Worm (Caenorhabditis elegans) whole organism, L4 larva: ENCODE results near the gene otpl-2.

ENCODE experiments used
- D1046.2 ChIP-seq: fragments of 200-800 bp; sonication (Bioruptor generic); IDR thresholded peaks from 2 replicates; pipeline ENCODE4 v1.3.6; 2022; ENCODE audit warnings: missing genetic modification characterization, missing compliant biosample characterization
- F26F4.8 ChIP-seq: fragments of 200-800 bp; sonication (Bioruptor generic); conservative IDR thresholded peaks from 2 replicates; pipeline ENCODE4 v1.3.6; 2022; ENCODE audit warnings: missing genetic modification characterization, missing compliant biosample characterization
- F37D6.2 ChIP-seq: sonication (generic microtip); optimal IDR thresholded peaks from 2 replicates; lab custom pipeline; 2016; ENCODE audit warnings: mild to moderate bottlenecking, missing genetic modification characterization, missing compliant biosample characterization
- F44E2.7 ChIP-seq: fragments of 200-800 bp; sonication (Bioruptor generic); IDR thresholded peaks from 2 replicates; pipeline ENCODE4 v2.1.2; 2022; ENCODE audit warnings: missing genetic modification characterization, missing compliant biosample characterization
- Y48G9A.11 ChIP-seq: fragments of 200-800 bp; sonication (Bioruptor generic); IDR thresholded peaks from 2 replicates; pipeline ENCODE4 v1.3.6; 2022; ENCODE audit warnings: missing genetic modification reagents, missing genetic modification characterization, missing compliant biosample characterization
- arid-1 ChIP-seq: fragments of 200-800 bp; sonication (Bioruptor generic); conservative IDR thresholded peaks from 2 replicates; pipeline ENCODE4 v1.3.6; 2022; ENCODE audit warnings: missing genetic modification reagents, missing genetic modification characterization, missing compliant biosample characterization
- ceh-62 ChIP-seq: sonication (generic microtip); optimal IDR thresholded peaks from 2 replicates; lab custom pipeline; 2017; ENCODE audit warnings: missing biosample characterization, missing genetic modification characterization
- ces-1 ChIP-seq: fragments of 150-350 bp; sonication (generic microtip); optimal IDR thresholded peaks from 4 replicates; lab custom pipeline; 2014; ENCODE audit warnings: missing biosample characterization, missing genetic modification reagents, missing genetic modification characterization
- ctbp-1 ChIP-seq: fragments of 200-800 bp; sonication (Bioruptor generic); IDR thresholded peaks from 2 replicates; pipeline ENCODE4 v1.3.6; 2022; ENCODE audit warnings: missing genetic modification reagents, missing genetic modification characterization, missing compliant biosample characterization
- daf-16 ChIP-seq, 3 experiments: sonication (generic microtip); optimal IDR thresholded peaks; 2 replicates each; lab custom pipeline; 2016 to 2017; ENCODE audit warnings: missing genetic modification characterization in 3 of 3, missing genetic modification reagents in 3 of 3, mild to moderate bottlenecking in 2 of 3, missing compliant biosample characterization in 2 of 3, missing biosample characterization in 1 of 3, moderate library complexity in 1 of 3
- dmd-6 ChIP-seq: fragments of 200-800 bp; sonication (Bioruptor generic); IDR thresholded peaks from 2 replicates; pipeline ENCODE4 v1.3.6; 2022; ENCODE audit warnings: missing genetic modification reagents, missing genetic modification characterization, missing compliant biosample characterization
- dmd-8 ChIP-seq: fragments of 200-800 bp; sonication (Bioruptor generic); IDR thresholded peaks from 2 replicates; pipeline ENCODE4 v1.3.6; 2022; ENCODE audit warnings: missing genetic modification characterization, missing compliant biosample characterization
- dmd-9 ChIP-seq: fragments of 200-800 bp; sonication (Bioruptor generic); IDR thresholded peaks from 2 replicates; pipeline ENCODE4 v1.3.6; 2022; ENCODE audit warnings: missing genetic modification reagents, missing genetic modification characterization, missing compliant biosample characterization
- dpl-1 ChIP-seq: fragments of 150-350 bp; optimal IDR thresholded peaks from 2 replicates; lab custom pipeline; 2014; ENCODE audit warnings: missing biosample characterization, missing genetic modification reagents, missing genetic modification characterization
- duxl-1 ChIP-seq: sonication (generic microtip); optimal IDR thresholded peaks from 2 replicates; lab custom pipeline; 2016; ENCODE audit warnings: mild to moderate bottlenecking, missing genetic modification characterization, moderate library complexity, missing compliant biosample characterization; ENCODE audit not compliant: poor library complexity
- egl-27 ChIP-seq: sonication (generic microtip); optimal IDR thresholded peaks from 3 replicates; lab custom pipeline; 2017; ENCODE audit warnings: missing biosample characterization, missing genetic modification reagents, missing genetic modification characterization
- egl-43 ChIP-seq: fragments of 200-800 bp; sonication (Bioruptor generic); IDR thresholded peaks from 2 replicates; pipeline ENCODE4 v1.3.6; 2022; ENCODE audit warnings: missing genetic modification reagents, missing genetic modification characterization, missing compliant biosample characterization
- hmg-1.1 ChIP-seq: fragments of 200-800 bp; sonication (Bioruptor generic); IDR thresholded peaks from 2 replicates; pipeline ENCODE4 v1.3.6; 2022; ENCODE audit warnings: missing genetic modification reagents, missing genetic modification characterization, missing compliant biosample characterization
- jun-1 ChIP-seq: fragments of 150-350 bp; optimal IDR thresholded peaks from 2 replicates; lab custom pipeline; 2014; ENCODE audit warnings: missing biosample characterization, missing genetic modification reagents, missing genetic modification characterization
- lim-7 ChIP-seq: fragments of 200-800 bp; sonication (Bioruptor generic); IDR thresholded peaks from 2 replicates; pipeline ENCODE4 v1.3.6; 2022; ENCODE audit warnings: missing genetic modification characterization, missing compliant biosample characterization
- lin-13 ChIP-seq: fragments of 150-350 bp; optimal IDR thresholded peaks from 2 replicates; lab custom pipeline; 2014; ENCODE audit warnings: missing biosample characterization, missing genetic modification reagents, missing genetic modification characterization
- lin-15B ChIP-seq: fragments of 150-350 bp; sonication (generic microtip); optimal IDR thresholded peaks from 3 replicates; lab custom pipeline; 2014; ENCODE audit warnings: missing biosample characterization, missing genetic modification characterization
- lir-3 ChIP-seq: sonication (generic microtip); optimal IDR thresholded peaks from 2 replicates; lab custom pipeline; 2016; ENCODE audit warnings: mild to moderate bottlenecking, missing genetic modification characterization, missing compliant biosample characterization
- lsy-2 ChIP-seq, 2 experiments: fragments of 150-350 bp in 1 of 2; sonication (generic microtip) in 1 of 2; optimal IDR thresholded peaks; 2 replicates each; lab custom pipeline; 2014 to 2017; ENCODE audit warnings: missing biosample characterization in 2 of 2, missing genetic modification characterization in 2 of 2
- mep-1 ChIP-seq: fragments of 150-350 bp; sonication (generic microtip); optimal IDR thresholded peaks from 3 replicates; lab custom pipeline; 2014; ENCODE audit warnings: missing biosample characterization, missing genetic modification characterization
- mxl-2 ChIP-seq: fragments of 200-800 bp; sonication (Bioruptor generic); conservative IDR thresholded peaks from 2 replicates; pipeline ENCODE4 v1.3.6; 2022; ENCODE audit warnings: missing genetic modification reagents, missing genetic modification characterization, missing compliant biosample characterization
- nhr-102 ChIP-seq: sonication (generic microtip); optimal IDR thresholded peaks from 2 replicates; lab custom pipeline; 2016; ENCODE audit warnings: mild to moderate bottlenecking, missing genetic modification characterization, moderate library complexity, missing compliant biosample characterization
- nhr-11 ChIP-seq: fragments of 150-350 bp; optimal IDR thresholded peaks from 2 replicates; lab custom pipeline; 2014; ENCODE audit warnings: missing biosample characterization, missing genetic modification characterization
- nhr-111 ChIP-seq: fragments of 200-800 bp; sonication (Bioruptor generic); optimal IDR thresholded peaks from 2 replicates; lab custom pipeline; 2018; ENCODE audit warnings: mild to moderate bottlenecking, missing genetic modification characterization, missing compliant biosample characterization
- nhr-237 ChIP-seq: sonication (generic microtip); optimal IDR thresholded peaks from 2 replicates; lab custom pipeline; 2017; ENCODE audit warnings: missing biosample characterization, missing genetic modification characterization
- nhr-25 ChIP-seq: sonication (generic microtip); optimal IDR thresholded peaks from 2 replicates; lab custom pipeline; 2017; ENCODE audit warnings: missing genetic modification characterization, mild to moderate bottlenecking, missing compliant biosample characterization, antibody characterized with exemption, moderate library complexity, borderline replicate concordance; ENCODE audit not compliant: insufficient read depth
- nhr-28 ChIP-seq: fragments of 150-350 bp; optimal IDR thresholded peaks from 2 replicates; lab custom pipeline; 2014; ENCODE audit warnings: missing biosample characterization, missing genetic modification characterization
- nhr-48 ChIP-seq: sonication (generic microtip); optimal IDR thresholded peaks from 2 replicates; lab custom pipeline; 2016; ENCODE audit warnings: mild to moderate bottlenecking, missing genetic modification characterization, missing compliant biosample characterization
- nhr-76 ChIP-seq: fragments of 150-350 bp; optimal IDR thresholded peaks from 2 replicates; lab custom pipeline; 2014; ENCODE audit warnings: missing biosample characterization, missing genetic modification characterization
- nhr-77 ChIP-seq: fragments of 150-350 bp; optimal IDR thresholded peaks from 2 replicates; lab custom pipeline; 2014; ENCODE audit warnings: missing biosample characterization, missing genetic modification characterization
- pha-4 ChIP-seq, 2 experiments: fragments of 150-350 bp in 1 of 2; fragments of 200-800 bp in 1 of 2; sonication (Bioruptor generic) in 1 of 2; IDR thresholded peaks in 1 of 2; optimal IDR thresholded peaks in 1 of 2; 2 replicates each; pipeline versions ENCODE4 v1.3.6 to Lab custom; 2014 to 2022; ENCODE audit warnings: missing genetic modification characterization in 2 of 2, missing genetic modification reagents in 2 of 2, missing biosample characterization in 1 of 2, missing compliant biosample characterization in 1 of 2
- pqm-1 ChIP-seq: sonication (generic microtip); optimal IDR thresholded peaks from 2 replicates; lab custom pipeline; 2017; ENCODE audit warnings: missing biosample characterization, missing genetic modification characterization
- set-16 ChIP-seq: fragments of 200-800 bp; sonication (Bioruptor generic); IDR thresholded peaks from 2 replicates; pipeline ENCODE4 v1.3.6; 2022; ENCODE audit warnings: missing genetic modification reagents, missing genetic modification characterization, missing compliant biosample characterization
- snpc-4 ChIP-seq: fragments of 150-350 bp; optimal IDR thresholded peaks from 2 replicates; lab custom pipeline; 2014; ENCODE audit warnings: missing biosample characterization, missing genetic modification characterization
- unc-130 ChIP-seq: sonication (generic microtip); optimal IDR thresholded peaks from 2 replicates; lab custom pipeline; 2016; ENCODE audit warnings: missing genetic modification reagents, missing genetic modification characterization, missing compliant biosample characterization
- unc-39 ChIP-seq: sonication (generic microtip); optimal IDR thresholded peaks from 2 replicates; lab custom pipeline; 2017; ENCODE audit warnings: missing biosample characterization, missing genetic modification characterization
- zag-1 ChIP-seq: fragments of 150-350 bp; optimal IDR thresholded peaks from 2 replicates; lab custom pipeline; 2014; ENCODE audit warnings: missing biosample characterization, missing genetic modification characterization
- zfp-2 ChIP-seq: sonication (generic microtip); optimal IDR thresholded peaks from 2 replicates; lab custom pipeline; 2016; ENCODE audit warnings: mild to moderate bottlenecking, missing genetic modification characterization, missing compliant biosample characterization
- zfp-3 ChIP-seq: fragments of 200-800 bp; sonication (Bioruptor generic); conservative IDR thresholded peaks from 2 replicates; pipeline ENCODE4 v1.3.6; 2022; ENCODE audit warnings: missing genetic modification reagents, missing genetic modification characterization, missing compliant biosample characterization
- zip-11 ChIP-seq: fragments of 200-800 bp; sonication (Bioruptor generic); IDR thresholded peaks from 2 replicates; pipeline ENCODE4 v1.3.6; 2022; ENCODE audit warnings: missing genetic modification characterization, missing compliant biosample characterization
- zip-2 ChIP-seq: fragments of 150-350 bp; optimal IDR thresholded peaks from 2 replicates; lab custom pipeline; 2014; ENCODE audit warnings: missing biosample characterization, missing genetic modification characterization
- ztf-11 ChIP-seq: fragments of 150-350 bp; optimal IDR thresholded peaks from 2 replicates; lab custom pipeline; 2014; ENCODE audit warnings: missing biosample characterization, missing genetic modification characterization

otpl-2 gene

ce11 chrV:4041853-4042424, 31.6 kb upstream of the otpl-2 start, which contains the start of the genes C49G7.10 and irg-2 (continued):
- TF ChIP-seq dmd-8 (GFP tag; lab: Robert Waterston, UW), result no peak
- TF ChIP-seq unc-130 (GFP tag; lab: Kevin White, UChicago), result no peak
- TF ChIP-seq nhr-76, result no peak
- TF ChIP-seq dmd-9, result no peak
- no peak for TF ChIP-seq mep-1 (tag; lab: Kevin White, UChicago)
- no peak for TF ChIP-seq nhr-48 (tag; lab: Kevin White, UChicago)
- no peak for TF ChIP-seq egl-27 (tag; lab: Kevin White, UChicago)
- TF ChIP-seq arid-1 (GFP tag; lab: Robert Waterston, UW), result no peak
- no peak for TF ChIP-seq F26F4.8
- TF ChIP-seq lim-7 (GFP tag; lab: Robert Waterston, UW), result no peak
- TF ChIP-seq F44E2.7 (GFP tag; lab: Robert Waterston, UW), result no peak
- no peak for TF ChIP-seq nhr-111 (GFP tag; lab: Kevin White, UChicago)
- peak; percentile 18 for TF ChIP-seq nhr-28 (tag; lab: Kevin White, UChicago)
- TF ChIP-seq ctbp-1 (GFP tag; lab: Robert Waterston, UW), result no peak
- TF ChIP-seq lin-15B (tag; lab: Kevin White, UChicago), result no peak
- no peak for TF ChIP-seq lsy-2 (tag; optimal IDR thresholded peaks at IDR 0.05; lab: Kevin White, UChicago)
- no peak for TF ChIP-seq hmg-1.1
- TF ChIP-seq D1046.2 (GFP tag; lab: Robert Waterston, UW), result no peak
- TF ChIP-seq pqm-1 (tag; lab: Kevin White, UChicago), result peak; percentile 12
- TF ChIP-seq F37D6.2 (tag; lab: Kevin White, UChicago), result no peak
- no peak for TF ChIP-seq snpc-4 (tag; lab: Kevin White, UChicago)
- TF ChIP-seq pha-4 (GFP tag; IDR thresholded peaks at IDR 0.05; lab: Robert Waterston, UW), result no peak
- TF ChIP-seq pha-4 (tag; optimal IDR thresholded peaks at IDR 0.05; lab: Kevin White, UChicago), result no peak
- no peak for TF ChIP-seq nhr-25 (tag; lab: Kevin White, UChicago)
- TF ChIP-seq daf-16 (GFP tag; optimal IDR thresholded peaks at IDR 0.05; lab: Kevin White, UChicago), result no peak
- TF ChIP-seq daf-16 (tag; optimal IDR thresholded peaks at IDR 0.05; lab: Kevin White, UChicago), result no peak
- no peak for TF ChIP-seq ces-1
- TF ChIP-seq duxl-1 (tag; lab: Kevin White, UChicago), result no peak
- no peak for TF ChIP-seq zfp-3
- no peak for TF ChIP-seq nhr-77
- no peak for TF ChIP-seq unc-39 (tag; lab: Kevin White, UChicago)
- no peak for TF ChIP-seq zag-1 (tag; lab: Kevin White, UChicago)
- TF ChIP-seq zip-2, result peak; percentile 100
- TF ChIP-seq lir-3 (tag; lab: Kevin White, UChicago), result no peak
- no peak for TF ChIP-seq zip-11 (GFP tag; lab: Robert Waterston, UW)
- TF ChIP-seq ztf-11 (tag; lab: Kevin White, UChicago), result no peak
- no peak for TF ChIP-seq egl-43 (GFP tag; lab: Robert Waterston, UW)
- no peak for TF ChIP-seq nhr-237
- TF ChIP-seq lin-13, result no peak
- peak; percentile 62 for TF ChIP-seq dmd-6 (GFP tag; lab: Robert Waterston, UW)
- TF ChIP-seq dpl-1 (GFP tag; lab: Kevin White, UChicago), result peak; percentile 7
- TF ChIP-seq nhr-11 (tag; lab: Kevin White, UChicago), result peak; percentile 46
- no peak for TF ChIP-seq Y48G9A.11 (GFP tag; lab: Robert Waterston, UW)
- no peak for TF ChIP-seq jun-1 (tag; lab: Kevin White, UChicago)
- no peak for TF ChIP-seq zfp-2 (tag; lab: Kevin White, UChicago)
- no peak for TF ChIP-seq ceh-62 (tag; lab: Kevin White, UChicago)
- TF ChIP-seq set-16 (GFP tag; lab: Robert Waterston, UW), result no peak
- TF ChIP-seq mxl-2 (GFP tag; lab: Robert Waterston, UW), result no peak
- no peak for TF ChIP-seq nhr-102
